Fruit fly (Drosophila melanogaster) whole organism, embryonic: ENCODE results near the gene CG44476.

Experiments
- Asciz ChIP-seq: fragments of 200-800 bp; sonication (Bioruptor generic); optimal IDR thresholded peaks from 2 replicates; lab custom pipeline; 2017; ENCODE audit warnings: missing biosample characterization, mild to moderate bottlenecking, missing genetic modification characterization, missing genetic modification reagents
- Blimp-1 ChIP-seq: fragments of 200-800 bp; sonication (Bioruptor generic); optimal IDR thresholded peaks from 3 replicates; lab custom pipeline; 2018; ENCODE audit warnings: missing biosample characterization, missing genetic modification characterization, mild to moderate bottlenecking, moderate library complexity, missing genetic modification reagents
- CG10274 ChIP-seq: fragments of 200-800 bp; sonication (Bioruptor generic); optimal IDR thresholded peaks from 3 replicates; lab custom pipeline; 2017; ENCODE audit warnings: missing biosample characterization, mild to moderate bottlenecking, missing genetic modification characterization
- CG12236 ChIP-seq: fragments of 200-800 bp; sonication (Bioruptor generic); optimal IDR thresholded peaks from 2 replicates; lab custom pipeline; 2016; ENCODE audit warnings: missing biosample characterization, missing genetic modification characterization
- CG12744 ChIP-seq: fragments of 200-800 bp; sonication (Bioruptor generic); optimal IDR thresholded peaks from 2 replicates; lab custom pipeline; 2016; ENCODE audit warnings: missing biosample characterization, missing genetic modification characterization
- CG12769 ChIP-seq: fragments of 200-800 bp; sonication (Bioruptor generic); optimal IDR thresholded peaks from 2 replicates; lab custom pipeline; 2019; ENCODE audit warnings: missing biosample characterization, mild to moderate bottlenecking, missing genetic modification characterization, moderate library complexity
- CG13624 ChIP-seq: fragments of 200-800 bp; sonication (Bioruptor generic); optimal IDR thresholded peaks from 2 replicates; lab custom pipeline; 2016; ENCODE audit warnings: missing biosample characterization, missing genetic modification characterization
- CG15011 ChIP-seq: fragments of 200-800 bp; sonication (Bioruptor generic); optimal IDR thresholded peaks from 3 replicates; lab custom pipeline; 2018; ENCODE audit warnings: missing biosample characterization, mild to moderate bottlenecking, missing genetic modification characterization
- CG15601 ChIP-seq: fragments of 200-800 bp; sonication (Bioruptor generic); optimal IDR thresholded peaks from 3 replicates; lab custom pipeline; 2019; ENCODE audit warnings: missing biosample characterization, mild to moderate bottlenecking, missing genetic modification characterization, moderate library complexity
- CG17385 ChIP-seq: fragments of 200-800 bp; sonication (Bioruptor generic); optimal IDR thresholded peaks from 3 replicates; lab custom pipeline; 2018; ENCODE audit warnings: missing biosample characterization, mild to moderate bottlenecking, missing genetic modification characterization
- CG18764 ChIP-seq: fragments of 200-800 bp; sonication (Bioruptor generic); optimal IDR thresholded peaks from 3 replicates; lab custom pipeline; 2016; ENCODE audit warnings: missing biosample characterization, missing genetic modification characterization
- CG2712 ChIP-seq: fragments of 200-800 bp; optimal IDR thresholded peaks from 3 replicates; lab custom pipeline; 2019; ENCODE audit warnings: missing biosample characterization, mild to moderate bottlenecking, missing genetic modification characterization, moderate library complexity
- CG31388 ChIP-seq: fragments of 200-800 bp; sonication (Bioruptor generic); optimal IDR thresholded peaks from 2 replicates; lab custom pipeline; 2016; ENCODE audit warnings: missing biosample characterization, missing genetic modification characterization
- CG3726 ChIP-seq: fragments of 200-800 bp; sonication (Bioruptor generic); IDR thresholded peaks from 3 replicates; pipeline ENCODE4, ENCODE4 v1.3.6; 2022; ENCODE audit warnings: missing biosample characterization, missing genetic modification characterization
- CG4404 ChIP-seq: fragments of 200-800 bp; sonication (Bioruptor generic); IDR thresholded peaks from 2 replicates; pipeline ENCODE4 v1.3.6; 2022; ENCODE audit warnings: missing biosample characterization, missing genetic modification characterization
- CG6813 ChIP-seq: fragments of 200-800 bp; sonication (Bioruptor generic); optimal IDR thresholded peaks from 2 replicates; lab custom pipeline; 2017; ENCODE audit warnings: missing biosample characterization, missing genetic modification characterization, mild to moderate bottlenecking, moderate library complexity, missing genetic modification reagents
- Dad ChIP-seq: fragments of 200-800 bp; sonication (Bioruptor generic); optimal IDR thresholded peaks from 3 replicates; lab custom pipeline; 2016; ENCODE audit warnings: missing biosample characterization, missing genetic modification characterization
- Deaf1 ChIP-seq: fragments of 200-800 bp; optimal IDR thresholded peaks from 3 replicates; lab custom pipeline; 2019; ENCODE audit warnings: missing biosample characterization, mild to moderate bottlenecking, missing genetic modification characterization, moderate library complexity
- Dfd ChIP-seq, 2 experiments: fragments of >200 bp; optimal IDR thresholded peaks; 2 replicates each; lab custom pipeline; 2017; ENCODE audit warnings: missing biosample characterization in 2 of 2, missing genetic modification characterization in 2 of 2
- Dip2 ChIP-seq: fragments of 200-800 bp; sonication (Bioruptor generic); IDR thresholded peaks from 2 replicates; pipeline ENCODE4 v1.3.6; 2022; ENCODE audit warnings: missing biosample characterization, missing genetic modification characterization
- Doc3 ChIP-seq: fragments of 200-800 bp; sonication (Bioruptor generic); IDR thresholded peaks from 3 replicates; pipeline ENCODE4 v1.3.6; 2022; ENCODE audit warnings: missing biosample characterization, missing genetic modification characterization; ENCODE audit not compliant: partially characterized antibody
- Dref ChIP-seq: fragments of 200-800 bp; sonication (Bioruptor generic); IDR thresholded peaks from 2 replicates; pipeline ENCODE4 v1.3.6; 2022; ENCODE audit warnings: missing biosample characterization, missing genetic modification characterization
- ERR ChIP-seq: fragments of 200-800 bp; sonication (Bioruptor generic); optimal IDR thresholded peaks from 2 replicates; lab custom pipeline; 2016; ENCODE audit warnings: missing biosample characterization, missing genetic modification characterization
- Gsc ChIP-seq: fragments of 200-800 bp; sonication (Bioruptor generic); IDR thresholded peaks from 2 replicates; pipeline ENCODE4 v1.3.6; 2022; ENCODE audit warnings: missing biosample characterization, missing genetic modification characterization
- Mes4 ChIP-seq: fragments of 200-800 bp; sonication (Bioruptor generic); optimal IDR thresholded peaks from 2 replicates; lab custom pipeline; 2016; ENCODE audit warnings: missing biosample characterization, missing genetic modification characterization
- Myb ChIP-seq: fragments of 200-800 bp; sonication (Bioruptor generic); optimal IDR thresholded peaks from 2 replicates; lab custom pipeline; 2016; ENCODE audit warnings: missing biosample characterization, missing genetic modification characterization
- Nf-YA ChIP-seq: fragments of 200-800 bp; sonication (Bioruptor generic); IDR thresholded peaks from 2 replicates; pipeline ENCODE4 v1.3.6; 2022; ENCODE audit warnings: missing biosample characterization, missing genetic modification characterization
- Sry-δ ChIP-seq: fragments of 200-800 bp; sonication (Bioruptor generic); optimal IDR thresholded peaks from 2 replicates; lab custom pipeline; 2016; ENCODE audit warnings: missing biosample characterization, missing genetic modification characterization
- Tbp ChIP-seq: fragments of >200 bp; optimal IDR thresholded peaks from 2 replicates; lab custom pipeline; 2018; ENCODE audit warnings: missing biosample characterization, missing genetic modification characterization
- Vsx1 ChIP-seq: fragments of 200-800 bp; sonication (Bioruptor generic); optimal IDR thresholded peaks from 2 replicates; lab custom pipeline; 2017; ENCODE audit warnings: missing biosample characterization, mild to moderate bottlenecking, missing genetic modification characterization, missing genetic modification reagents
- ab ChIP-seq: fragments of 200-800 bp; sonication (Bioruptor generic); optimal IDR thresholded peaks from 2 replicates; lab custom pipeline; 2016; ENCODE audit warnings: missing biosample characterization, missing genetic modification characterization
- az2 ChIP-seq: fragments of 200-800 bp; sonication (Bioruptor generic); optimal IDR thresholded peaks from 3 replicates; lab custom pipeline; 2016; ENCODE audit warnings: missing biosample characterization, missing genetic modification characterization
- caup ChIP-seq: fragments of 200-800 bp; sonication (Bioruptor generic); optimal IDR thresholded peaks from 3 replicates; lab custom pipeline; 2017; ENCODE audit warnings: missing biosample characterization, mild to moderate bottlenecking, missing genetic modification characterization, moderate library complexity; ENCODE audit not compliant: severe bottlenecking
- ems ChIP-seq: fragments of 200-800 bp; sonication (Bioruptor generic); optimal IDR thresholded peaks from 3 replicates; lab custom pipeline; 2016; ENCODE audit warnings: missing biosample characterization, missing genetic modification characterization
- gcm2 ChIP-seq: fragments of 200-800 bp; sonication (Bioruptor generic); optimal IDR thresholded peaks from 2 replicates; lab custom pipeline; 2016; ENCODE audit warnings: missing biosample characterization, missing genetic modification characterization
- gem ChIP-seq: fragments of 200-800 bp; sonication (Bioruptor generic); optimal IDR thresholded peaks from 2 replicates; lab custom pipeline; 2019; ENCODE audit warnings: missing biosample characterization, mild to moderate bottlenecking, missing genetic modification characterization, moderate library complexity
- hkb ChIP-seq, 2 experiments: fragments of 200-800 bp in 1 of 2; fragments of >200 bp in 1 of 2; sonication (Bioruptor generic) in 1 of 2; IDR thresholded peaks in 1 of 2; optimal IDR thresholded peaks in 1 of 2; 2 replicates each; pipeline versions ENCODE4 v1.3.6 to Lab custom; 2017 to 2022; ENCODE audit warnings: missing biosample characterization in 1 of 2, missing genetic modification characterization in 1 of 2
- hth ChIP-seq: fragments of >200 bp; optimal IDR thresholded peaks from 2 replicates; lab custom pipeline; 2017; ENCODE audit warnings: inconsistent platforms
- jumu ChIP-seq: fragments of 200-800 bp; sonication (Bioruptor generic); optimal IDR thresholded peaks from 3 replicates; lab custom pipeline; 2016; ENCODE audit warnings: missing biosample characterization, missing genetic modification characterization
- luna ChIP-seq: fragments of 200-800 bp; sonication (Bioruptor generic); optimal IDR thresholded peaks from 2 replicates; lab custom pipeline; 2016; ENCODE audit warnings: missing biosample characterization, missing genetic modification characterization
- mld ChIP-seq: fragments of 200-800 bp; sonication (Bioruptor generic); IDR thresholded peaks from 3 replicates; pipeline ENCODE4 v1.3.6; 2022; ENCODE audit warnings: missing biosample characterization, missing genetic modification characterization; ENCODE audit not compliant: partially characterized antibody
- pho ChIP-seq: fragments of 200-800 bp; sonication (Bioruptor generic); optimal IDR thresholded peaks from 2 replicates; lab custom pipeline; 2016; ENCODE audit warnings: missing biosample characterization, missing genetic modification characterization
- prd ChIP-seq, 3 experiments: fragments of >200 bp in 2 of 3; fragments of 200-800 bp in 1 of 3; sonication (Bioruptor generic) in 1 of 3; optimal IDR thresholded peaks in 2 of 3; IDR thresholded peaks in 1 of 3; 2 replicates in 2 of 3; 3 replicates in 1 of 3; pipeline versions ENCODE4 v1.3.6 to Lab custom; 2017 to 2022; ENCODE audit warnings: missing biosample characterization in 1 of 3, missing genetic modification characterization in 1 of 3
- pros ChIP-seq: fragments of 200-800 bp; sonication (Bioruptor generic); optimal IDR thresholded peaks from 3 replicates; lab custom pipeline; 2019; ENCODE audit warnings: missing biosample characterization, mild to moderate bottlenecking, missing genetic modification characterization, moderate library complexity
- repo ChIP-seq: fragments of 200-800 bp; sonication (Bioruptor generic); optimal IDR thresholded peaks from 2 replicates; lab custom pipeline; 2016; ENCODE audit warnings: missing biosample characterization, missing genetic modification characterization
- sd ChIP-seq: fragments of 200-800 bp; sonication (Bioruptor generic); optimal IDR thresholded peaks from 3 replicates; lab custom pipeline; 2018; ENCODE audit warnings: missing biosample characterization, mild to moderate bottlenecking, missing genetic modification characterization, moderate library complexity
- tap ChIP-seq: fragments of 200-800 bp; optimal IDR thresholded peaks from 3 replicates; lab custom pipeline; 2019; ENCODE audit warnings: missing biosample characterization, mild to moderate bottlenecking, missing genetic modification characterization, moderate library complexity
- trem ChIP-seq: fragments of 200-800 bp; optimal IDR thresholded peaks from 3 replicates; lab custom pipeline; 2019; ENCODE audit warnings: missing biosample characterization, mild to moderate bottlenecking, missing genetic modification characterization, moderate library complexity
- trh ChIP-seq: fragments of 200-800 bp; sonication (Bioruptor generic); optimal IDR thresholded peaks from 2 replicates; lab custom pipeline; 2016; ENCODE audit warnings: missing biosample characterization, missing genetic modification characterization
- wdn ChIP-seq: fragments of 200-800 bp; sonication (Bioruptor generic); IDR thresholded peaks from 2 replicates; pipeline ENCODE4 v1.3.6; 2022; ENCODE audit warnings: missing biosample characterization, missing genetic modification characterization
- z ChIP-seq: fragments of 200-800 bp; sonication (Bioruptor generic); IDR thresholded peaks from 3 replicates; pipeline ENCODE4 v1.3.6; 2022; ENCODE audit warnings: missing biosample characterization, missing genetic modification characterization

Gene CG44476

DNA sequence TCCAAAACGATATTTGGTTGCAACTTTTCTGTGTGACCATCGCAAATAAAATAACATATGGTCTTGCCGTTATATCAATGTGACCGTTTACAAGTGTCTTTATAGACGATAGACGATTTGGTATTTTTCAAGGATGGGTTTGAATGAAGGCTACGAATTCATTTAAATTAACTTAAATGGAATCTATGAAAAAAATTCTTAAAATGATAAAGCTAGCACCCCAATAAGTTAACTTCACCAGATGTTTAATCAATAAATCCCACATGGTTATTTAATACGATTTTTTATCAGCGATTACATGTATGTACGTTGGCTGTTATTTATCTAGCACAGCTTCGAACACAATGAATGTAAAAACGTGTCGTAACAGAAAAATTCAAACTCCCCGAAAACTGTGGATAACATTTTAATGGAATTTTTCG lies 45.7 kb upstream of the CG44476 start (continued):
- TF ChIP-seq CG12236 (GFP tag; lab: Kevin White, UChicago) (no peak), CG31388 (GFP tag; lab: Kevin White, UChicago) (no peak), repo (GFP tag; lab: Kevin White, UChicago) (no peak), trh (GFP tag; lab: Kevin White, UChicago) (no peak), Myb (GFP tag; lab: Kevin White, UChicago) (peak; percentile 92), Mes4 (GFP tag; lab: Kevin White, UChicago) (no peak), CG10274 (no peak), z (GFP tag; lab: Robert Waterston, UW) (no peak), CG4404 (no peak), Gsc (GFP tag; lab: Robert Waterston, UW) (no peak), pho (GFP tag; lab: Kevin White, UChicago) (no peak), hth (no peak), ab (GFP tag; lab: Kevin White, UChicago) (no peak), Dfd (GFP tag; optimal IDR thresholded peaks at IDR 0.05; lab: Kevin White, UChicago) (no peak), ERR (GFP tag; lab: Kevin White, UChicago) (no peak), mld (GFP tag; lab: Robert Waterston, UW) (no peak), gem (tag; lab: Kevin White, UChicago) (no peak), hkb (optimal IDR thresholded peaks at IDR 0.05; lab: Kevin White, UChicago) (no peak), hkb (GFP tag; IDR thresholded peaks at IDR 0.05; lab: Robert Waterston, UW) (no peak), Dad (GFP tag; lab: Kevin White, UChicago) (no peak), caup (GFP tag; lab: Kevin White, UChicago) (no peak), Deaf1 (tag; lab: Kevin White, UChicago) (no peak), CG17385 (no peak), CG6813 (no peak), CG12769 (tag; lab: Kevin White, UChicago) (no peak), jumu (GFP tag; lab: Kevin White, UChicago) (no peak), Nf-YA (GFP tag; lab: Robert Waterston, UW) (no peak), Vsx1 (GFP tag; lab: Kevin White, UChicago) (no peak), Sry-δ (peak; percentile 35), Asciz (GFP tag; lab: Kevin White, UChicago) (no peak), ems (GFP tag; lab: Kevin White, UChicago) (no peak), CG15601 (tag; lab: Kevin White, UChicago) (no peak), prd (optimal IDR thresholded peaks at IDR 0.05; lab: Kevin White, UChicago) (no peak), prd (GFP tag; IDR thresholded peaks at IDR 0.05; lab: Robert Waterston, UW) (no peak), Blimp-1 (GFP tag; lab: Kevin White, UChicago) (no peak), trem (tag; lab: Kevin White, UChicago) (peak; percentile 45), sd (tag; lab: Kevin White, UChicago) (no peak), CG3726 (GFP tag; lab: Robert Waterston, UW) (no peak), CG15011 (GFP tag; lab: Kevin White, UChicago) (no peak), Dip2 (GFP tag; lab: Robert Waterston, UW) (no peak), CG2712 (tag; lab: Kevin White, UChicago) (no peak), pros (GFP tag; lab: Kevin White, UChicago) (no peak), wdn (GFP tag; lab: Robert Waterston, UW) (no peak), tap (tag; lab: Kevin White, UChicago) (no peak), gcm2 (GFP tag; lab: Kevin White, UChicago) (no peak), CG13624 (no peak), CG12744 (GFP tag; lab: Kevin White, UChicago) (no peak), Tbp (no peak), az2 (no peak), luna (GFP tag; lab: Kevin White, UChicago) (no peak), Doc3 (GFP tag; lab: Robert Waterston, UW) (no peak), CG18764 (GFP tag; lab: Kevin White, UChicago) (no peak), Dref (GFP tag; lab: Robert Waterston, UW) (no peak)
